Fruit fly (Drosophila melanogaster) whole organism, wandering third instar larva: ENCODE measurements around the gene CG13875.
A peak's percentile ranks its signal among the peaks of the same experiment; 100 is the strongest.

ENCODE experiments used
- Abd-B ChIP-seq: fragments of >200 bp; optimal IDR thresholded peaks from 2 replicates; lab custom pipeline; 2017; ENCODE audit warnings: missing biosample characterization, missing genetic modification characterization
- CG32264 ChIP-seq: fragments of 200-800 bp; sonication (Bioruptor generic); optimal IDR thresholded peaks from 2 replicates; lab custom pipeline; 2016; ENCODE audit warnings: missing biosample characterization, missing genetic modification characterization
- CG9705 ChIP-seq: fragments of 200-800 bp; sonication (Bioruptor generic); optimal IDR thresholded peaks from 2 replicates; lab custom pipeline; 2018; ENCODE audit warnings: missing biosample characterization, mild to moderate bottlenecking, missing genetic modification characterization
- CrebA ChIP-seq: fragments of 200-800 bp; sonication (Bioruptor generic); optimal IDR thresholded peaks from 2 replicates; lab custom pipeline; 2016; ENCODE audit warnings: missing biosample characterization, mild to moderate bottlenecking, missing genetic modification characterization, borderline replicate concordance
- Dfd ChIP-seq: fragments of >200 bp; optimal IDR thresholded peaks from 2 replicates; lab custom pipeline; 2017; ENCODE audit warnings: missing biosample characterization, missing genetic modification characterization
- Dif ChIP-seq: fragments of 200-275, 200-300 bp; sonication (Bioruptor generic); optimal IDR thresholded peaks from 2 replicates; lab custom pipeline; 2018; ENCODE audit warnings: missing biosample characterization, missing genetic modification characterization; ENCODE audit not compliant: partially characterized antibody
- GATAd ChIP-seq: sonication (Bioruptor generic); optimal IDR thresholded peaks from 2 replicates; lab custom pipeline; 2016; ENCODE audit warnings: missing biosample characterization, missing genetic modification characterization
- HLH106 ChIP-seq: fragments of 200-800 bp; optimal IDR thresholded peaks from 3 replicates; lab custom pipeline; 2019; ENCODE audit warnings: missing biosample characterization, mild to moderate bottlenecking, missing genetic modification characterization, moderate library complexity
- Hnf4 ChIP-seq: fragments of 200-800 bp; sonication (Bioruptor generic); optimal IDR thresholded peaks from 2 replicates; lab custom pipeline; 2016; ENCODE audit warnings: missing biosample characterization, mild to moderate bottlenecking, missing genetic modification characterization
- Hr78 ChIP-seq: fragments of >200 bp; optimal IDR thresholded peaks from 2 replicates; lab custom pipeline; 2017; ENCODE audit warnings: missing biosample characterization, missing genetic modification characterization
- Hr83 ChIP-seq: fragments of 200-300 bp; sonication (Bioruptor generic); optimal IDR thresholded peaks from 2 replicates; lab custom pipeline; 2016; ENCODE audit warnings: missing biosample characterization, mild to moderate bottlenecking, missing genetic modification characterization, moderate library complexity; ENCODE audit not compliant: poor library complexity, severe bottlenecking
- Jra ChIP-seq: sonication (Bioruptor generic); optimal IDR thresholded peaks from 2 replicates; lab custom pipeline; 2016; ENCODE audit warnings: missing biosample characterization, missing genetic modification characterization
- Mio ChIP-seq: sonication (Bioruptor generic); optimal IDR thresholded peaks from 2 replicates; lab custom pipeline; 2016; ENCODE audit warnings: missing biosample characterization, missing genetic modification characterization
- Myc ChIP-seq: fragments of >200 bp; optimal IDR thresholded peaks from 2 replicates; lab custom pipeline; 2017
- N ChIP-seq: fragments of >200 bp; optimal IDR thresholded peaks from 2 replicates; lab custom pipeline; 2018; ENCODE audit warnings: missing biosample characterization, missing external identifiers, missing genetic modification characterization
- OdsH ChIP-seq: fragments of 200-800 bp; sonication (Bioruptor generic); optimal IDR thresholded peaks from 2 replicates; lab custom pipeline; 2016; ENCODE audit warnings: missing biosample characterization, mild to moderate bottlenecking, missing genetic modification characterization
- Rel ChIP-seq, 2 experiments: fragments of 200-800 bp; sonication (Bioruptor generic) in 1 of 2; optimal IDR thresholded peaks; 2 replicates in 1 of 2; 3 replicates in 1 of 2; lab custom pipeline; 2016 to 2019; ENCODE audit warnings: mild to moderate bottlenecking in 2 of 2, missing biosample characterization in 2 of 2, missing genetic modification characterization in 2 of 2, moderate library complexity in 1 of 2
- Sp1 ChIP-seq: fragments of 200-800 bp; sonication (Bioruptor generic); optimal IDR thresholded peaks from 3 replicates; lab custom pipeline; 2019; ENCODE audit warnings: missing biosample characterization, mild to moderate bottlenecking, missing genetic modification characterization, moderate library complexity
- Vsx2 ChIP-seq: fragments of 200-300, 225-300 bp; sonication (Bioruptor generic); optimal IDR thresholded peaks from 2 replicates; lab custom pipeline; 2018; ENCODE audit warnings: missing biosample characterization, missing genetic modification characterization; ENCODE audit not compliant: partially characterized antibody
- br ChIP-seq: fragments of 200-800 bp; sonication (Bioruptor generic); optimal IDR thresholded peaks from 2 replicates; lab custom pipeline; 2016; ENCODE audit warnings: missing biosample characterization, missing genetic modification characterization
- brk ChIP-seq: fragments of 200-800 bp; sonication (Bioruptor generic); optimal IDR thresholded peaks from 2 replicates; lab custom pipeline; 2016; ENCODE audit warnings: missing biosample characterization, mild to moderate bottlenecking, missing genetic modification characterization
- dl ChIP-seq, 2 experiments: fragments of 175-275, 200-275 bp in 1 of 2; fragments of 200-275 bp in 1 of 2; sonication (Bioruptor generic); optimal IDR thresholded peaks; lab custom pipeline; 2018; ENCODE audit warnings: mild to moderate bottlenecking in 2 of 2, missing biosample characterization in 2 of 2, missing genetic modification characterization in 2 of 2, moderate library complexity in 2 of 2; ENCODE audit not compliant: partially characterized antibody in 2 of 2, insufficient read depth in 1 of 2
- dmrt93B ChIP-seq: fragments of 200-800 bp; sonication (Bioruptor generic); optimal IDR thresholded peaks from 2 replicates; lab custom pipeline; 2018; ENCODE audit warnings: missing biosample characterization, mild to moderate bottlenecking, missing genetic modification characterization
- dsf ChIP-seq: sonication (Bioruptor generic); optimal IDR thresholded peaks from 2 replicates; lab custom pipeline; 2016; ENCODE audit warnings: missing biosample characterization, missing genetic modification characterization, borderline replicate concordance
- ey ChIP-seq: fragments of 200-800 bp; sonication (Bioruptor generic); optimal IDR thresholded peaks from 2 replicates; lab custom pipeline; 2016; ENCODE audit warnings: missing biosample characterization, missing genetic modification characterization
- foxo ChIP-seq, 2 experiments: fragments of 200-800 bp; sonication (Bioruptor generic); optimal IDR thresholded peaks; 2 replicates in 1 of 2; 3 replicates in 1 of 2; lab custom pipeline; 2016 to 2017; ENCODE audit warnings: missing biosample characterization in 2 of 2, missing genetic modification characterization in 2 of 2
- fru ChIP-seq: fragments of 200-800 bp; sonication (Bioruptor generic); optimal IDR thresholded peaks from 3 replicates; lab custom pipeline; 2016; ENCODE audit warnings: missing biosample characterization, mild to moderate bottlenecking, missing genetic modification characterization
- h ChIP-seq: fragments of 200-800 bp; sonication (Bioruptor generic); optimal IDR thresholded peaks from 3 replicates; lab custom pipeline; 2016; ENCODE audit warnings: missing biosample characterization, mild to moderate bottlenecking, missing genetic modification characterization
- jim ChIP-seq: fragments of 175-275, 200-325 bp; sonication (Bioruptor generic); optimal IDR thresholded peaks from 2 replicates; lab custom pipeline; 2016; ENCODE audit warnings: missing biosample characterization, mild to moderate bottlenecking, missing genetic modification characterization
- lola ChIP-seq: fragments of >200 bp; optimal IDR thresholded peaks from 2 replicates; lab custom pipeline; 2017; ENCODE audit warnings: missing biosample characterization, missing genetic modification characterization
- pan ChIP-seq: fragments of >200 bp; optimal IDR thresholded peaks from 2 replicates; lab custom pipeline; 2017
- psq ChIP-seq: fragments of 200-800 bp; sonication (Bioruptor generic); optimal IDR thresholded peaks from 3 replicates; lab custom pipeline; 2017; ENCODE audit warnings: missing biosample characterization, mild to moderate bottlenecking, missing genetic modification characterization, moderate library complexity
- rgr ChIP-seq: fragments of 200-800 bp; sonication (Bioruptor generic); optimal IDR thresholded peaks from 3 replicates; lab custom pipeline; 2016; ENCODE audit warnings: missing biosample characterization, mild to moderate bottlenecking, missing genetic modification characterization
- sage ChIP-seq: fragments of 200-800 bp; sonication (Bioruptor generic); optimal IDR thresholded peaks from 2 replicates; lab custom pipeline; 2016; ENCODE audit warnings: missing biosample characterization, mild to moderate bottlenecking, missing genetic modification characterization
- sv ChIP-seq: fragments of 200-800 bp; sonication (Bioruptor generic); optimal IDR thresholded peaks from 3 replicates; lab custom pipeline; 2016; ENCODE audit warnings: missing biosample characterization, missing genetic modification characterization
- tai ChIP-seq: sonication (Bioruptor generic); optimal IDR thresholded peaks from 2 replicates; lab custom pipeline; 2016; ENCODE audit warnings: missing biosample characterization, missing genetic modification characterization
- usp ChIP-seq: fragments of >200 bp; optimal IDR thresholded peaks from 2 replicates; lab custom pipeline; 2017; ENCODE audit warnings: missing biosample characterization, missing genetic modification characterization
- woc ChIP-seq: sonication (Bioruptor generic); optimal IDR thresholded peaks from 2 replicates; lab custom pipeline; 2016; ENCODE audit warnings: missing biosample characterization, mild to moderate bottlenecking, missing genetic modification characterization

CG13875 gene

DNA sequence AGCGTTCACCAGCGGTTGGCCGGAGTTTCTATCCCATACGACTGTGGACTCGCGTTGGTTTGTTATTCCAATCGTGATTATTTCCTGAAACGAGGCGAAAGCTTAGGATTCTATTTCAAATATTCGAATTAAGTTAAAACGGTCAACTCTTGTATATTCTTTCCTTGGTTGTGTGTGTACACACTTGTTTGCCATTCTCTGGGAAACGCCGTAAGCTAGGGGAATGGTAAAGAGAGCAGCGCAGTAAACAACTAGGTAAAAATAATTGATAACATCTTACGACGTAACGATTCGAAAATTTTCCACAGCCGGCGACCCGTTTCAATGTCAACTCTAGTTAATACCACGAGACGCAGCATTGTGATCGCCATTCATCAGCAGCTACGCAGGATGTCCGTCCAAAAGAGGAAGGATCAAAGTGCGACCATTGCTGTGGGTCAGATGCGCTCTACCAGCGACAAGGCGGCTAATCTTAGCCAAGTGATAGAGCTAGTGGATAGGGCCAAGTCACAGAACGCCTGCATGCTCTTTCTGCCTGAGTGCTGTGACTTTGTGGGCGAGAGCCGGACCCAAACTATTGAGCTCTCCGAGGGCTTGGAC lies 23.9 kb downstream of the CG13875 start, which contains the start of gene NitFhit:
Gene NitFhit (plus strand): TSS at position 195 of the 600 bp plus-strand sequence.
- TF ChIP-seq foxo (GFP tag; optimal IDR thresholded peaks at IDR 0.05; lab: Kevin White, UChicago) (no peak), Dfd (GFP tag; lab: Kevin White, UChicago) (no peak), N (GFP tag; lab: Kevin White, UChicago) (no peak), Myc (peak; percentile 6), dmrt93B (GFP tag; lab: Kevin White, UChicago) (no peak), rgr (no peak), lola (GFP tag; lab: Kevin White, UChicago) (no peak), tai (GFP tag; lab: Kevin White, UChicago) (no peak), Sp1 (no peak), woc (GFP tag; lab: Kevin White, UChicago) (no peak), fru (GFP tag; lab: Kevin White, UChicago) (peak; percentile 38), br (GFP tag; lab: Kevin White, UChicago) (no peak), Abd-B (GFP tag; lab: Kevin White, UChicago) (no peak), Rel (GFP tag; optimal IDR thresholded peaks at IDR 0.05; lab: Kevin White, UChicago) (no peak), Rel (tag; optimal IDR thresholded peaks at IDR 0.05; lab: Kevin White, UChicago) (peak; percentile 32), dsf (GFP tag; lab: Kevin White, UChicago) (no peak), OdsH (GFP tag; lab: Kevin White, UChicago) (no peak)

dm6 chr3L:205723-206284 lies 26.1 kb downstream of the CG13875 start, which contains the start of the genes Gk1 and CG13876:
Gene Gk1, minus strand, starts transcription at chr3L:205844.
Gene CG13876, plus strand, starts transcription at chr3L:206134.
- TF ChIP-seq dsf (GFP tag; lab: Kevin White, UChicago) (peak; percentile 51), Mio (GFP tag; lab: Kevin White, UChicago) (no peak), lola (GFP tag; lab: Kevin White, UChicago) (no peak), fru (GFP tag; lab: Kevin White, UChicago) (peak; percentile 95), dl (GFP tag; optimal IDR thresholded peaks at IDR 0.05; lab: Kevin White, UChicago; ENCODE audit: insufficient read depth in 1 of 2, partially characterized antibody in 2 of 2) (no peak), CG32264 (GFP tag; lab: Kevin White, UChicago) (peak; percentile 52), usp (GFP tag; lab: Kevin White, UChicago) (no peak), Sp1 (peak; percentile 98), Hr83 (GFP tag; lab: Kevin White, UChicago) (peak; percentile 21), dmrt93B (GFP tag; lab: Kevin White, UChicago) (no peak), Jra (peak; percentile 77), woc (GFP tag; lab: Kevin White, UChicago) (no peak), Dif (no peak), N (GFP tag; lab: Kevin White, UChicago) (no peak), psq (GFP tag; lab: Kevin White, UChicago) (peak; percentile 91), Hnf4 (GFP tag; lab: Kevin White, UChicago) (peak; percentile 81), HLH106 (tag; lab: Kevin White, UChicago) (peak; percentile 98), foxo (GFP tag; optimal IDR thresholded peaks at IDR 0.05; lab: Kevin White, UChicago) (peak in 1 of 2 experiments; percentile 97), Vsx2 (GFP tag; lab: Kevin White, UChicago) (no peak), br (GFP tag; lab: Kevin White, UChicago) (no peak), Abd-B (GFP tag; lab: Kevin White, UChicago) (no peak), brk (GFP tag; lab: Kevin White, UChicago) (no peak), sv (GFP tag; lab: Kevin White, UChicago) (peak; percentile 73), GATAd (GFP tag; lab: Kevin White, UChicago) (no peak), CrebA (GFP tag; lab: Kevin White, UChicago) (no peak), Dfd (GFP tag; lab: Kevin White, UChicago) (no peak), pan (lab: Kevin White, UChicago) (no peak), h (GFP tag; lab: Kevin White, UChicago) (peak; percentile 94), sage (GFP tag; lab: Kevin White, UChicago) (no peak), tai (GFP tag; lab: Kevin White, UChicago) (no peak), Myc (peak; percentile 6), OdsH (GFP tag; lab: Kevin White, UChicago) (peak; percentile 96), Rel (GFP tag; optimal IDR thresholded peaks at IDR 0.05; lab: Kevin White, UChicago) (peak; percentile 76), Rel (tag; optimal IDR thresholded peaks at IDR 0.05; lab: Kevin White, UChicago) (peak; percentile 90), CG9705 (GFP tag; lab: Kevin White, UChicago) (peak; percentile 94), ey (GFP tag; lab: Kevin White, UChicago) (peak; percentile 84), Hr78 (GFP tag; lab: Kevin White, UChicago) (no peak), rgr (peak; percentile 97), jim (GFP tag; lab: Kevin White, UChicago) (no peak)
